Worm (Caenorhabditis elegans) whole organism, L3 larva: ENCODE data around the gene pqn-87.

Source experiments
- elt-2 ChIP-seq: sonication (generic microtip); optimal IDR thresholded peaks from 2 replicates; lab custom pipeline; 2016; ENCODE audit warnings: missing genetic modification reagents, mild to moderate bottlenecking, missing genetic modification characterization, missing compliant biosample characterization
- elt-3 ChIP-seq, 3 experiments: fragments of 150-350 bp in 1 of 3; sonication (generic microtip) in 2 of 3; optimal IDR thresholded peaks; 2 replicates in 2 of 3; 4 replicates in 1 of 3; lab custom pipeline; 2014 to 2017; ENCODE audit warnings: missing biosample characterization in 3 of 3, missing genetic modification characterization in 3 of 3
- eor-1 ChIP-seq, 2 experiments: fragments of 150-350 bp; optimal IDR thresholded peaks; 2 replicates each; lab custom pipeline; 2014 to 2018; ENCODE audit warnings: missing biosample characterization in 2 of 2, missing genetic modification characterization in 2 of 2
- nhr-11 ChIP-seq: fragments of 150-350 bp; optimal IDR thresholded peaks from 2 replicates; lab custom pipeline; 2014; ENCODE audit warnings: missing biosample characterization, missing genetic modification characterization
- nhr-25 ChIP-seq: sonication (generic microtip); optimal IDR thresholded peaks from 2 replicates; lab custom pipeline; 2017; ENCODE audit warnings: missing biosample characterization, missing genetic modification characterization
- unc-39 ChIP-seq: sonication (generic microtip); optimal IDR thresholded peaks from 4 replicates; lab custom pipeline; 2017; ENCODE audit warnings: missing biosample characterization, missing genetic modification characterization

DNA sequence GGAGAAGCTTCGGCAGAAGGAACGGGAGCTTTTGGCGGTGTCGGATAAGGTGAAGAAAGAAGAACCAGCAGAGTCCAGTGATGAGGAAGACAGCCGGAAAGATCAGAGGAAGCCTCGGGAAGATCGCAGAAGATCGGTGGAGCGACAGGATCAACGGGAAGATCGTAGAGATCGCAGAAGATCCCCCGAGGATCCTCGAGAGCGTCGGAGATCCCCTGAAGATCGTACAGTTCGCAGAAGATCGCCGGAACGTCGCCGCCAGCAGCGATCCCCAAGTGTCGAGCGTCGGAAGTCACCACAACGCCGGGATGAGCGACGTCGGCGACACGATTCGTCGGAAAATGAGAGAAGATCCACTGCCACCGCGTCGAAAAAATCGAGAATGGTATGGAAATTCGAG lies 1.3 kb upstream of the pqn-87 start:
- TF ChIP-seq eor-1 (tag; optimal IDR thresholded peaks at IDR 0.05; lab: Kevin White, UChicago) (no peak), unc-39 (tag; lab: Kevin White, UChicago) (no peak), elt-2 (tag; lab: Kevin White, UChicago) (no peak), nhr-25 (tag; lab: Kevin White, UChicago) (no peak), elt-3 (tag; optimal IDR thresholded peaks at IDR 0.05; lab: Kevin White, UChicago) (no peak), nhr-11 (tag; lab: Kevin White, UChicago) (no peak)
